Worm (Caenorhabditis elegans): ENCODE results near the gene wdr-5.1.

ce11 chrIII:3723726-3724125 lies 18.6 kb downstream of the wdr-5.1 start:
- TF ChIP-seq elt-1 (tag; optimal IDR thresholded peaks at IDR 0.05; ENCODE audit: borderline replicate concordance, insufficient read depth): no peak
- TF ChIP-seq nhr-76 (tag; optimal IDR thresholded peaks at IDR 0.05): no peak
- TF ChIP-seq nhr-28 (tag; optimal IDR thresholded peaks at IDR 0.05): no peak
- TF ChIP-seq ztf-11 (tag; optimal IDR thresholded peaks at IDR 0.05): no peak
- TF ChIP-seq blmp-1 (tag; optimal IDR thresholded peaks at IDR 0.05): no peak
- no peak for TF ChIP-seq unc-39 (tag; optimal IDR thresholded peaks at IDR 0.05)
- TF ChIP-seq lin-13 (tag; optimal IDR thresholded peaks at IDR 0.05): no peak
- no peak for TF ChIP-seq ham-2 (GFP tag; optimal IDR thresholded peaks at IDR 0.05)
- TF ChIP-seq sptf-1 (tag; optimal IDR thresholded peaks at IDR 0.05): no peak
- no peak for TF ChIP-seq mep-1 (tag; optimal IDR thresholded peaks at IDR 0.05)
- no peak for TF ChIP-seq ceh-39 (tag; optimal IDR thresholded peaks at IDR 0.05)
- TF ChIP-seq ceh-83 (GFP tag; optimal IDR thresholded peaks at IDR 0.05): no peak
- no peak for TF ChIP-seq tbx-8 (GFP tag; optimal IDR thresholded peaks at IDR 0.05)
